Fruit fly (Drosophila melanogaster): ENCODE results near the gene CG7860.

The CG7860 gene

DNA sequence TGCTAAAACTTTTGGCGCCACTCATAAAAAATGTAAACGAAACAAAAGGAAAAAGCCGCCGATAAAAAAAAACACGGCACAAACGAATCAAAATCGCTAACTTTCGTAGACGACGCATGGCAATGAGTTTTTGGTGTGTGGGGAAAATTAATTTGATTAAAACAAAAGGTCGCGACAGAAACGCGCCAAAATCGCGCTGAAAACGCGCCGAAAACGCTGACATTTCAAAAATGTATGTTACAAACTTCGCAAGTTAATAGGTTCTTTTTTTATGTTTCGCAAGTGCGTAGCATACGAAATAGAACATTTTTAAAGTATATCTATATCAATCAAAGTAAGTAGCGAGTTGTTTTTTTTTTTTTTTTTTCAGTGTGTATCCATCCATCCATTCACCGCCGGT is 47.2 kb downstream of the CG7860 start:
- TF ChIP-seq HLH106 (tag; optimal IDR thresholded peaks at IDR 0.05) = no peak
- peak; percentile 1 for TF ChIP-seq Myc (optimal IDR thresholded peaks at IDR 0.05)

DNA sequence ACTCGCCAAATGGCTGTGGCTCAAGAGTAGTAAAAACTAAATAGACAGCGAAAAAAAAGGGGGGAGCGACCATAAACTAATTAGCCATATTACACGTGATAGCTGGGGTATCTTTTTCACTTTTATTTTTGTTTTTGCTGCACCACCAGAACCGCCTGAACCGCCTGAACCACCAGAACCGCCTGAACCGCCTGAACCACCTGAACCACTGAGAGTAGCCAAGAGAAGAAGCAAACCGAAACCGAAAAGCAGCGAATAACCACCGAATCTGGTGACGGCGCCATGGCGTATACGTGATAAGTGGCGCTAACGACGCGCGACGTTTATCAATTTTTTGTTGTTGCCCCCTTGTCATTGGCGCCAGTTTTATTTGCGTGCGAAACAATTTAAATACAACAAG is 47.7 kb downstream of the CG7860 start:
- TF ChIP-seq CG32264 (GFP tag; optimal IDR thresholded peaks at IDR 0.05) (no peak), dmrt93B (GFP tag; optimal IDR thresholded peaks at IDR 0.05) (no peak), h (GFP tag; optimal IDR thresholded peaks at IDR 0.05) (no peak), Rel (GFP tag; optimal IDR thresholded peaks at IDR 0.05) (no peak), Rel (tag; optimal IDR thresholded peaks at IDR 0.05) (no peak), Jra (GFP tag; optimal IDR thresholded peaks at IDR 0.05) (no peak), dsf (GFP tag; optimal IDR thresholded peaks at IDR 0.05; ENCODE audit: borderline replicate concordance) (no peak), sage (GFP tag; optimal IDR thresholded peaks at IDR 0.05) (no peak), CG9705 (GFP tag; optimal IDR thresholded peaks at IDR 0.05) (no peak), Myc (optimal IDR thresholded peaks at IDR 0.05) (no peak), tai (GFP tag; optimal IDR thresholded peaks at IDR 0.05) (no peak), rgr (GFP tag; optimal IDR thresholded peaks at IDR 0.05) (no peak), dl (GFP tag; optimal IDR thresholded peaks at IDR 0.05; ENCODE audit: insufficient read depth in 1 of 2, partially characterized antibody in 2 of 2) (no peak), Vsx2 (GFP tag; optimal IDR thresholded peaks at IDR 0.05; ENCODE audit: partially characterized antibody) (no peak), Hr78 (GFP tag; optimal IDR thresholded peaks at IDR 0.05) (no peak), HLH106 (tag; optimal IDR thresholded peaks at IDR 0.05) (no peak), ey (GFP tag; optimal IDR thresholded peaks at IDR 0.05) (no peak)

- TF ChIP-seq Vsx2 (GFP tag; optimal IDR thresholded peaks at IDR 0.05; ENCODE audit: partially characterized antibody) (no peak), h (GFP tag; optimal IDR thresholded peaks at IDR 0.05) (peak; percentile 25), Myc (optimal IDR thresholded peaks at IDR 0.05) (no peak), br (GFP tag; optimal IDR thresholded peaks at IDR 0.05) (no peak), OdsH (GFP tag; optimal IDR thresholded peaks at IDR 0.05) (peak; percentile 14), HLH106 (tag; optimal IDR thresholded peaks at IDR 0.05) (peak; percentile 42), Dif (GFP tag; optimal IDR thresholded peaks at IDR 0.05; ENCODE audit: partially characterized antibody) (no peak), brk (GFP tag; optimal IDR thresholded peaks at IDR 0.05) (no peak), psq (GFP tag; optimal IDR thresholded peaks at IDR 0.05) (peak; percentile 24), Sp1 (GFP tag; optimal IDR thresholded peaks at IDR 0.05) (peak; percentile 19), Hr78 (GFP tag; optimal IDR thresholded peaks at IDR 0.05) (no peak), tai (GFP tag; optimal IDR thresholded peaks at IDR 0.05) (no peak), CG9705 (GFP tag; optimal IDR thresholded peaks at IDR 0.05) (no peak), pan (optimal IDR thresholded peaks at IDR 0.05) (no peak), N (GFP tag; optimal IDR thresholded peaks at IDR 0.05) (no peak), sv (GFP tag; optimal IDR thresholded peaks at IDR 0.05) (no peak), sage (GFP tag; optimal IDR thresholded peaks at IDR 0.05) (no peak), CG32264 (GFP tag; optimal IDR thresholded peaks at IDR 0.05) (no peak), Hnf4 (GFP tag; optimal IDR thresholded peaks at IDR 0.05) (peak; percentile 9), rgr (GFP tag; optimal IDR thresholded peaks at IDR 0.05) (peak; percentile 60), fru (GFP tag; optimal IDR thresholded peaks at IDR 0.05) (no peak), CrebA (GFP tag; optimal IDR thresholded peaks at IDR 0.05; ENCODE audit: borderline replicate concordance) (no peak), GATAd (GFP tag; optimal IDR thresholded peaks at IDR 0.05) (no peak), foxo (GFP tag; optimal IDR thresholded peaks at IDR 0.05) (peak in 1 of 2 experiments; percentile 37), woc (GFP tag; optimal IDR thresholded peaks at IDR 0.05) (no peak), Mio (GFP tag; optimal IDR thresholded peaks at IDR 0.05) (no peak)
These were observed 49.1 kb downstream of the CG7860 start for dm6 chrX:15617916-15618315.

DNA sequence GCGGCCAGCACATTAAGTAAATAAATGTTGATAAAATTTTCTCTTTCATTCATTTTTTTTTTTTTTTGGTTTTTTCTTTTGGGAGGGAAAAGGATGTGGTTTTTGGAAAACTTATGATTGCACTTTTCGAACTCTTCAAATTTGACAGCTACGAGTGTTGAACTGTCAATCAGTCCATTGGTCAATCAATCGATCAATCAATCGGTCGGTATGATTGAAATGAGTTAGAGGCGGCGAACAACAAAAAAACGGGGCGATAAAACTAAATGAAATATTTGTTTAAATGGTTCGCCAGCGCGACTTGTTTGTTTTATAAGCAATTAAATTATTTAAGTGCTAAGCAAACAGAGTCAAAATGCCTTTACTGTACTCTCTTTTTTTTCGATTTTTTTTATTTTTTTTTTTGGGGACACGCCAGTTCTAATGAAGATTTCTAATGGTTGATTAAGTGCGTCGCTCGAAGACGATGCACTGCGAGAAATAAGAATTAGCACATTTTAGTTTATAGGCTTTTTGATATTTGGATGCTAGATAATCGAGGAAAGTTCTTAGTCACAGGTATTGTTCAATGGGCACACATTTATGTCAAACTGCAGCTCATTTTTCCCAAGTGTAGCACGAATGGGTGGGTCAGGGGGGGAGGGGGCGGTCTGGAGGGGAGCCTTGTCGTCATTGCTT is 50.3 kb downstream of the CG7860 start:
- TF ChIP-seq h (GFP tag; optimal IDR thresholded peaks at IDR 0.05) (peak; percentile 39), fru (GFP tag; optimal IDR thresholded peaks at IDR 0.05) (peak; percentile 0), lola (GFP tag; optimal IDR thresholded peaks at IDR 0.05) (no peak), pan (optimal IDR thresholded peaks at IDR 0.05) (no peak), Rel (GFP tag; optimal IDR thresholded peaks at IDR 0.05) (no peak), Rel (tag; optimal IDR thresholded peaks at IDR 0.05) (no peak), sv (GFP tag; optimal IDR thresholded peaks at IDR 0.05) (peak; percentile 5), dmrt93B (GFP tag; optimal IDR thresholded peaks at IDR 0.05) (peak; percentile 23), ey (GFP tag; optimal IDR thresholded peaks at IDR 0.05) (peak; percentile 44), Sp1 (GFP tag; optimal IDR thresholded peaks at IDR 0.05) (peak; percentile 12), rgr (GFP tag; optimal IDR thresholded peaks at IDR 0.05) (peak; percentile 25), Hnf4 (GFP tag; optimal IDR thresholded peaks at IDR 0.05) (no peak), GATAd (GFP tag; optimal IDR thresholded peaks at IDR 0.05) (no peak), brk (GFP tag; optimal IDR thresholded peaks at IDR 0.05) (no peak), CG32264 (GFP tag; optimal IDR thresholded peaks at IDR 0.05) (no peak), foxo (GFP tag; optimal IDR thresholded peaks at IDR 0.05) (peak in 1 of 2 experiments; percentile 53), OdsH (GFP tag; optimal IDR thresholded peaks at IDR 0.05) (peak; percentile 39), Jra (GFP tag; optimal IDR thresholded peaks at IDR 0.05) (no peak), N (GFP tag; optimal IDR thresholded peaks at IDR 0.05) (no peak), HLH106 (tag; optimal IDR thresholded peaks at IDR 0.05) (peak; percentile 26), jim (GFP tag; optimal IDR thresholded peaks at IDR 0.05) (no peak)

All from whole organism, wandering third instar larva.